Fruit fly (Drosophila melanogaster): ENCODE data around the gene Got2.

Got2 gene

dm6 chr2L:2010335-2011061 is 22.9 kb upstream of the Got2 start (continued):
- TF ChIP-seq odd (GFP tag; optimal IDR thresholded peaks at IDR 0.05) (no peak), hb (GFP tag; IDR thresholded peaks at IDR 0.05; ENCODE audit: partially characterized antibody) (0 out of 3 replicates have a peak, but pooled peaks have one; percentile 50), CG2129 (GFP tag; IDR thresholded peaks at IDR 0.05; ENCODE audit: partially characterized antibody) (no peak), da (GFP tag; optimal IDR thresholded peaks at IDR 0.05) (no peak), bcd (GFP tag; optimal IDR thresholded peaks at IDR 0.05) (no peak), CG7271 (tag; optimal IDR thresholded peaks at IDR 0.05) (no peak), sqz (GFP tag; optimal IDR thresholded peaks at IDR 0.05) (peak; percentile 32), lbe (GFP tag; optimal IDR thresholded peaks at IDR 0.05) (no peak), CG17359 (tag; optimal IDR thresholded peaks at IDR 0.05) (no peak), gcm2 (GFP tag; optimal IDR thresholded peaks at IDR 0.05) (no peak), CG6254 (GFP tag; optimal IDR thresholded peaks at IDR 0.05) (no peak), ato (GFP tag; IDR thresholded peaks at IDR 0.05; ENCODE audit: partially characterized antibody) (peak; percentile 80), CG2120 (GFP tag; optimal IDR thresholded peaks at IDR 0.05) (no peak), C15 (GFP tag; IDR thresholded peaks at IDR 0.05) (no peak), sc (optimal IDR thresholded peaks at IDR 0.05) (no peak), sc (GFP tag; optimal IDR thresholded peaks at IDR 0.05) (no peak), CG15073 (GFP tag; optimal IDR thresholded peaks at IDR 0.05) (no peak), CG13775 (GFP tag; optimal IDR thresholded peaks at IDR 0.05) (no peak), sens (GFP tag) (peak; percentile 53), CG2678 (tag; optimal IDR thresholded peaks at IDR 0.05) (peak; percentile 16), MESR4 (GFP tag; optimal IDR thresholded peaks at IDR 0.05) (no peak), ap (GFP tag; IDR thresholded peaks at IDR 0.05) (no peak), CG17361 (GFP tag; IDR thresholded peaks at IDR 0.05) (no peak)

- TF ChIP-seq tap (tag; optimal IDR thresholded peaks at IDR 0.05) (no peak), CG34224 (GFP tag; IDR thresholded peaks at IDR 0.05; ENCODE audit: partially characterized antibody) (peak; percentile 50; the same call in 1 of the 3 replicates), psq (GFP tag; optimal IDR thresholded peaks at IDR 0.05) (no peak), gfzf (GFP tag; optimal IDR thresholded peaks at IDR 0.05) (peak; percentile 16), wor (GFP tag; IDR thresholded peaks at IDR 0.05) (no peak), Dek (tag; optimal IDR thresholded peaks at IDR 0.05) (peak; percentile 27), Bgb (GFP tag; IDR thresholded peaks at IDR 0.05; ENCODE audit: partially characterized antibody) (peak; percentile 69), Myb (GFP tag; optimal IDR thresholded peaks at IDR 0.05) (peak; percentile 24), kni (GFP tag; optimal IDR thresholded peaks at IDR 0.05) (peak; percentile 5), BEAF-32 (GFP tag; optimal IDR thresholded peaks at IDR 0.05) (peak; percentile 29), Ets97D (GFP tag; optimal IDR thresholded peaks at IDR 0.05) (peak; percentile 55), HLH4C (GFP tag; IDR thresholded peaks at IDR 0.05; ENCODE audit: partially characterized antibody) (peak; percentile 63; the same call in 2 of the 3 replicates), Adf1 (GFP tag; IDR thresholded peaks at IDR 0.05) (no peak), ERR (GFP tag; optimal IDR thresholded peaks at IDR 0.05) (no peak), chif (GFP tag; optimal IDR thresholded peaks at IDR 0.05) (no peak), Gsc (GFP tag; IDR thresholded peaks at IDR 0.05) (no peak), CG2202 (tag; optimal IDR thresholded peaks at IDR 0.05) (no peak), phol (tag; optimal IDR thresholded peaks at IDR 0.05) (peak; percentile 76), CG6254 (GFP tag; optimal IDR thresholded peaks at IDR 0.05) (no peak), sna (GFP tag; IDR thresholded peaks at IDR 0.05; ENCODE audit: partially characterized antibody) (no peak), sqz (GFP tag; optimal IDR thresholded peaks at IDR 0.05) (no peak), insv (GFP tag; optimal IDR thresholded peaks at IDR 0.05) (peak in 1 of 2 experiments; percentile 87), tll (GFP tag; optimal IDR thresholded peaks at IDR 0.05) (peak in 1 of 2 experiments; percentile 52), CG12155 (GFP tag; optimal IDR thresholded peaks at IDR 0.05) (peak; percentile 18), mld (GFP tag; IDR thresholded peaks at IDR 0.05; ENCODE audit: partially characterized antibody) (peak; percentile 89)
Measured at dm6 chr2L:2008980-2009954, 21.7 kb upstream of the Got2 start, which contains the start of gene CG4238. Gene CG4238, plus strand, starts transcription at chr2L:2009859.

Data from whole organism, embryonic.